Worm (Caenorhabditis elegans) whole organism, early embryonic: ENCODE data around the gene F13E9.16.

Experiments used
- B0310.2 ChIP-seq: sonication (generic microtip); optimal IDR thresholded peaks from 2 replicates; lab custom pipeline; 2016; ENCODE audit warnings: mild to moderate bottlenecking, missing genetic modification characterization, missing compliant biosample characterization
- F13C5.2 ChIP-seq: sonication (generic microtip); optimal IDR thresholded peaks from 2 replicates; lab custom pipeline; 2017; ENCODE audit warnings: mild to moderate bottlenecking, missing genetic modification characterization, inconsistent platforms, missing compliant biosample characterization
- aly-1 ChIP-seq: sonication (generic microtip); optimal IDR thresholded peaks from 2 replicates; lab custom pipeline; 2016; ENCODE audit warnings: missing genetic modification characterization, missing compliant biosample characterization
- ama-1 ChIP-seq: fragments of 150-350 bp; optimal IDR thresholded peaks from 2 replicates; lab custom pipeline; 2014
- ceh-36 ChIP-seq: sonication (generic microtip); optimal IDR thresholded peaks from 2 replicates; lab custom pipeline; 2016; ENCODE audit warnings: missing genetic modification characterization, inconsistent platforms, missing compliant biosample characterization
- flt-1 ChIP-seq: fragments of 200-800 bp; sonication (Bioruptor generic); IDR thresholded peaks from 2 replicates; pipeline ENCODE4 v1.3.6; 2022; ENCODE audit warnings: missing genetic modification characterization, missing compliant biosample characterization
- hmg-4 ChIP-seq: fragments of 200-800 bp; sonication (Bioruptor generic); optimal IDR thresholded peaks from 2 replicates; lab custom pipeline; 2018; ENCODE audit warnings: mild to moderate bottlenecking, missing genetic modification characterization, missing compliant biosample characterization
- hnd-1 ChIP-seq: sonication (generic microtip); optimal IDR thresholded peaks from 2 replicates; lab custom pipeline; 2016; ENCODE audit warnings: missing genetic modification characterization, missing compliant biosample characterization
- pes-1 ChIP-seq: fragments of 200-800 bp; sonication (Bioruptor generic); IDR thresholded peaks from 2 replicates; pipeline ENCODE4 v1.3.6; 2022; ENCODE audit warnings: missing genetic modification reagents, missing genetic modification characterization, missing compliant biosample characterization
- scrt-1 ChIP-seq: fragments of 200-800 bp; sonication (Bioruptor generic); IDR thresholded peaks from 2 replicates; pipeline ENCODE4 v1.3.6; 2022; ENCODE audit warnings: missing genetic modification characterization, missing compliant biosample characterization
- sea-1 ChIP-seq: fragments of 200-800 bp; sonication (Bioruptor generic); conservative IDR thresholded peaks from 2 replicates; pipeline ENCODE4 v1.3.6; 2022; ENCODE audit warnings: missing genetic modification characterization, missing compliant biosample characterization
- tbx-11 ChIP-seq: fragments of 200-800 bp; sonication (Bioruptor generic); IDR thresholded peaks from 2 replicates; pipeline ENCODE4 v1.3.6; 2022; ENCODE audit warnings: missing genetic modification characterization, missing compliant biosample characterization
- tbx-37 ChIP-seq: fragments of 200-800 bp; sonication (Bioruptor generic); conservative IDR thresholded peaks from 2 replicates; pipeline ENCODE4 v1.3.6; 2022; ENCODE audit warnings: missing genetic modification reagents, missing genetic modification characterization, missing compliant biosample characterization
- tra-4 ChIP-seq: sonication (generic microtip); optimal IDR thresholded peaks from 2 replicates; lab custom pipeline; 2017; ENCODE audit warnings: missing genetic modification characterization, missing compliant biosample characterization

DNA sequence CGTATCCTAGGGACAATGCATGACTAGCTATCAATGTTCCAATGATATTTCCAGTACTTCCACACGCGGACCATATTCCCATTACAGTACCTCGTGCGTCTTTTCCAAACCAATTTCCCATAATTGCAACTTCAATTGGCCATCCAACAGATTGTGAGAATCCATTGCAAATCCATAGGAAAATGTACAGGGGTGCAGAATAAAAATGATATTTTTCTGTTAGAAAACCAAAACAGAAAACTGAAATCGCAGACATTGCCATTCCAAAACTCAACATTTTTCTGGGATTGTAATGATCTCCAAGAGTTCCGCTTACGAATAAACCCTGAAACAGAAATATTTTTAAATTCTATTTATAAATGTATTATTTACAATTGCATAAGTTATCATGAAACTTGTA lies 36.0 kb downstream of the F13E9.16 start:
- TF ChIP-seq ama-1 (lab: Kevin White, UChicago), result no peak
- no peak for TF ChIP-seq flt-1
- TF ChIP-seq pes-1, result no peak
- no peak for TF ChIP-seq ceh-36 (tag; lab: Kevin White, UChicago)
- no peak for TF ChIP-seq tra-4 (tag; lab: Kevin White, UChicago)
- no peak for TF ChIP-seq aly-1
- TF ChIP-seq hnd-1 (tag; lab: Kevin White, UChicago), result no peak
- no peak for TF ChIP-seq tbx-37 (GFP tag; lab: Robert Waterston, UW)
- no peak for TF ChIP-seq B0310.2 (tag; lab: Kevin White, UChicago)
- TF ChIP-seq F13C5.2 (tag; lab: Kevin White, UChicago), result no peak
- no peak for TF ChIP-seq sea-1
- no peak for TF ChIP-seq scrt-1
- TF ChIP-seq tbx-11 (GFP tag; lab: Robert Waterston, UW), result no peak
- no peak for TF ChIP-seq hmg-4 (GFP tag; lab: Kevin White, UChicago)
